Worm (Caenorhabditis elegans): ENCODE data around the gene tsp-14.

- TF ChIP-seq skn-1 (tag; optimal IDR thresholded peaks at IDR 0.05) = no peak
- no peak for TF ChIP-seq hpl-2 (GFP tag; optimal IDR thresholded peaks at IDR 0.05)
- TF ChIP-seq nhr-11 (tag; optimal IDR thresholded peaks at IDR 0.05) = no peak
- no peak for TF ChIP-seq efl-1 (optimal IDR thresholded peaks at IDR 0.05)
- no peak for TF ChIP-seq efl-1 (GFP tag; optimal IDR thresholded peaks at IDR 0.05 in 1 of 2)
- no peak for TF ChIP-seq tbx-2 (tag; optimal IDR thresholded peaks at IDR 0.05)
These were observed 4.0 kb downstream of the tsp-14 start for ce11 chrX:4872758-4873157.
